Worm (Caenorhabditis elegans) whole organism, late embryonic: ENCODE data around the gene end-1.

ENCODE experiments used
- ama-1 ChIP-seq: fragments of 150-350 bp; optimal IDR thresholded peaks from 2 replicates; lab custom pipeline; 2014
- ceh-14 ChIP-seq: sonication (generic microtip); optimal IDR thresholded peaks from 2 replicates; lab custom pipeline; 2016; ENCODE audit warnings: missing genotype, missing genetic modification characterization, missing compliant biosample characterization
- ceh-45 ChIP-seq: fragments of 200-800 bp; sonication (Bioruptor generic); IDR thresholded peaks from 2 replicates; pipeline ENCODE4 v1.3.6; 2022; ENCODE audit warnings: missing genetic modification reagents, missing genetic modification characterization, missing compliant biosample characterization
- che-1 ChIP-seq: sonication (generic microtip); optimal IDR thresholded peaks from 2 replicates; lab custom pipeline; 2016; ENCODE audit warnings: mild to moderate bottlenecking, missing genetic modification characterization, missing compliant biosample characterization
- pha-2 ChIP-seq: sonication (generic microtip); optimal IDR thresholded peaks from 2 replicates; lab custom pipeline; 2017; ENCODE audit warnings: mild to moderate bottlenecking, missing genetic modification characterization, missing compliant biosample characterization
- tbx-2 ChIP-seq: sonication (generic microtip); optimal IDR thresholded peaks from 2 replicates; lab custom pipeline; 2016; ENCODE audit warnings: missing genetic modification characterization, missing compliant biosample characterization

DNA sequence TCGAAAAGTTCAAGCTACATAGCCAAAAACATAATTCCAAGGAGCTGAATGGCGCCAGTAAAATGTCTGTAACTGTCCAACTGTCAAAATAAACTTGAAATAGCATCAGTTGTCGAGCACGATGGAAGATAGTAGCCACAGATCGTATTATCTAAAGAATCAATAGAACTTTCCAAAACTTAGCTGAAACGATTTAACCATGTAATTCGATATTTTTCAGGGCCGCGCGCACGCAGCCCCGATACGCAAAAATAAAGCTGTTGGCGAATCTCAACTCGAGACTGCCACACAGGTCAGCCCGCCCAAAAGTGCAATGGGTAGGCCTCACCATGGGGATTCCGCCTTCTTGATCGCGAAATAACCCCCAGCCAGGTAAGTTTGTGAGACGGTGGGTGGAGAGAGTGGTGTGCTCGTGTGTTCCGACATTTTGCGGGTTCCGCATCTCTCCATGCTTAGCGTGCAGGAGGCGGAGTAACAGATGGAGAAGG lies 43.4 kb downstream of the end-1 start:
- TF ChIP-seq ama-1 (lab: Kevin White, UChicago), result peak; percentile 76
- no peak for TF ChIP-seq pha-2 (tag; lab: Kevin White, UChicago)
- no peak for TF ChIP-seq ceh-45 (GFP tag; lab: Robert Waterston, UW)
- TF ChIP-seq ceh-14 (tag; lab: Kevin White, UChicago), result no peak
- no peak for TF ChIP-seq tbx-2 (tag; lab: Kevin White, UChicago)
- no peak for TF ChIP-seq che-1 (tag; lab: Kevin White, UChicago)
